Worm (Caenorhabditis elegans) whole organism, L4 larva: Measurements from ENCODE around the gene F42G4.5.
A peak's percentile ranks its signal among the peaks of the same experiment; 100 is the strongest.

Source experiments
- F26F4.8 ChIP-seq: fragments of 200-800 bp; sonication (Bioruptor generic); conservative IDR thresholded peaks from 2 replicates; pipeline ENCODE4 v1.3.6; 2022; ENCODE audit warnings: missing genetic modification characterization, missing compliant biosample characterization
- F37D6.2 ChIP-seq: sonication (generic microtip); optimal IDR thresholded peaks from 2 replicates; lab custom pipeline; 2016; ENCODE audit warnings: mild to moderate bottlenecking, missing genetic modification characterization, missing compliant biosample characterization
- Y105C5A.15 ChIP-seq: fragments of 200-800 bp; sonication (Bioruptor generic); IDR thresholded peaks from 2 replicates; pipeline ENCODE4 v1.3.6; 2022; ENCODE audit warnings: missing genetic modification characterization, missing compliant biosample characterization
- Y48G9A.11 ChIP-seq: fragments of 200-800 bp; sonication (Bioruptor generic); IDR thresholded peaks from 2 replicates; pipeline ENCODE4 v1.3.6; 2022; ENCODE audit warnings: missing genetic modification reagents, missing genetic modification characterization, missing compliant biosample characterization
- Y75B8A.6 ChIP-seq: fragments of 200-800 bp; sonication (Bioruptor generic); IDR thresholded peaks from 2 replicates; pipeline ENCODE4 v1.3.6; 2022; ENCODE audit warnings: missing genetic modification reagents, missing genetic modification characterization, missing compliant biosample characterization
- ama-1 ChIP-seq: fragments of 150-350 bp; optimal IDR thresholded peaks from 2 replicates; lab custom pipeline; 2014; ENCODE audit warnings: inconsistent platforms, mixed read lengths
- attf-4 ChIP-seq: sonication (generic microtip); optimal IDR thresholded peaks from 3 replicates; lab custom pipeline; 2017; ENCODE audit warnings: missing biosample characterization, missing genetic modification characterization
- ceh-20 ChIP-seq: fragments of 200-800 bp; sonication (Bioruptor generic); IDR thresholded peaks from 2 replicates; pipeline ENCODE4 v1.3.6; 2022; ENCODE audit warnings: missing genetic modification reagents, missing genetic modification characterization, missing compliant biosample characterization
- ceh-44 ChIP-seq: fragments of 200-800 bp; sonication (Bioruptor generic); IDR thresholded peaks from 2 replicates; pipeline ENCODE4 v1.3.6; 2022; ENCODE audit warnings: missing genetic modification reagents, missing genetic modification characterization, missing compliant biosample characterization
- ceh-62 ChIP-seq: sonication (generic microtip); optimal IDR thresholded peaks from 2 replicates; lab custom pipeline; 2017; ENCODE audit warnings: missing biosample characterization, missing genetic modification characterization
- ctbp-1 ChIP-seq: fragments of 200-800 bp; sonication (Bioruptor generic); IDR thresholded peaks from 2 replicates; pipeline ENCODE4 v1.3.6; 2022; ENCODE audit warnings: missing genetic modification reagents, missing genetic modification characterization, missing compliant biosample characterization
- daf-8 ChIP-seq: fragments of 200-800 bp; sonication (Bioruptor generic); IDR thresholded peaks from 2 replicates; pipeline ENCODE4 v1.3.6; 2022; ENCODE audit warnings: missing genetic modification characterization, missing compliant biosample characterization
- dmd-6 ChIP-seq: fragments of 200-800 bp; sonication (Bioruptor generic); IDR thresholded peaks from 2 replicates; pipeline ENCODE4 v1.3.6; 2022; ENCODE audit warnings: missing genetic modification reagents, missing genetic modification characterization, missing compliant biosample characterization
- dpl-1 ChIP-seq: fragments of 150-350 bp; optimal IDR thresholded peaks from 2 replicates; lab custom pipeline; 2014; ENCODE audit warnings: missing biosample characterization, missing genetic modification reagents, missing genetic modification characterization
- egl-27 ChIP-seq: sonication (generic microtip); optimal IDR thresholded peaks from 3 replicates; lab custom pipeline; 2017; ENCODE audit warnings: missing biosample characterization, missing genetic modification reagents, missing genetic modification characterization
- fkh-10 ChIP-seq: fragments of 150-350 bp; optimal IDR thresholded peaks from 2 replicates; lab custom pipeline; 2014; ENCODE audit warnings: missing biosample characterization, missing genetic modification reagents, missing genetic modification characterization
- hif-1 ChIP-seq, 2 experiments: sonication (generic microtip); optimal IDR thresholded peaks; 2 replicates each; lab custom pipeline; 2016 to 2017; ENCODE audit warnings: missing compliant biosample characterization in 2 of 2, missing genetic modification characterization in 2 of 2, missing genetic modification reagents in 2 of 2, missing genotype in 2 of 2, mild to moderate bottlenecking in 1 of 2
- lin-15B ChIP-seq: fragments of 150-350 bp; sonication (generic microtip); optimal IDR thresholded peaks from 3 replicates; lab custom pipeline; 2014; ENCODE audit warnings: missing biosample characterization, missing genetic modification characterization
- mdt-29 ChIP-seq: fragments of 200-800 bp; sonication (Bioruptor generic); IDR thresholded peaks from 2 replicates; pipeline ENCODE4 v1.3.6; 2022; ENCODE audit warnings: missing genetic modification reagents, missing genetic modification characterization, missing compliant biosample characterization
- mes-2 ChIP-seq: sonication (generic microtip); optimal IDR thresholded peaks from 2 replicates; lab custom pipeline; 2016; ENCODE audit warnings: missing genotype, mild to moderate bottlenecking, missing genetic modification characterization, missing compliant biosample characterization; ENCODE audit not compliant: poor library complexity, severe bottlenecking
- mxl-2 ChIP-seq: fragments of 200-800 bp; sonication (Bioruptor generic); conservative IDR thresholded peaks from 2 replicates; pipeline ENCODE4 v1.3.6; 2022; ENCODE audit warnings: missing genetic modification reagents, missing genetic modification characterization, missing compliant biosample characterization
- nhr-10 ChIP-seq: fragments of 150-350 bp; optimal IDR thresholded peaks from 2 replicates; lab custom pipeline; 2014; ENCODE audit warnings: missing biosample characterization, missing genetic modification characterization
- nhr-102 ChIP-seq: sonication (generic microtip); optimal IDR thresholded peaks from 2 replicates; lab custom pipeline; 2016; ENCODE audit warnings: mild to moderate bottlenecking, missing genetic modification characterization, moderate library complexity, missing compliant biosample characterization
- nhr-11 ChIP-seq: fragments of 150-350 bp; optimal IDR thresholded peaks from 2 replicates; lab custom pipeline; 2014; ENCODE audit warnings: missing biosample characterization, missing genetic modification characterization
- nhr-28 ChIP-seq: fragments of 150-350 bp; optimal IDR thresholded peaks from 2 replicates; lab custom pipeline; 2014; ENCODE audit warnings: missing biosample characterization, missing genetic modification characterization
- nhr-6 ChIP-seq: fragments of 150-350 bp; optimal IDR thresholded peaks from 2 replicates; lab custom pipeline; 2014; ENCODE audit warnings: missing biosample characterization, missing genetic modification characterization
- pqm-1 ChIP-seq: sonication (generic microtip); optimal IDR thresholded peaks from 2 replicates; lab custom pipeline; 2017; ENCODE audit warnings: missing biosample characterization, missing genetic modification characterization
- rbr-2 ChIP-seq: sonication (generic microtip); optimal IDR thresholded peaks from 2 replicates; lab custom pipeline; 2016; ENCODE audit warnings: missing genotype, missing genetic modification characterization, missing compliant biosample characterization
- snpc-1.2 ChIP-seq: fragments of 200-800 bp; sonication (Bioruptor generic); IDR thresholded peaks from 2 replicates; pipeline ENCODE4 v1.3.6; 2022; ENCODE audit warnings: missing genetic modification reagents, missing genetic modification characterization, missing compliant biosample characterization
- spr-1 ChIP-seq: sonication (generic microtip); optimal IDR thresholded peaks from 2 replicates; lab custom pipeline; 2016; ENCODE audit warnings: mild to moderate bottlenecking, missing genetic modification characterization, missing compliant biosample characterization
- unc-130 ChIP-seq: sonication (generic microtip); optimal IDR thresholded peaks from 2 replicates; lab custom pipeline; 2016; ENCODE audit warnings: missing genetic modification reagents, missing genetic modification characterization, missing compliant biosample characterization
- vab-7 ChIP-seq: fragments of 200-800 bp; sonication (Bioruptor generic); IDR thresholded peaks from 2 replicates; pipeline ENCODE4 v1.3.6; 2022; ENCODE audit warnings: missing genetic modification reagents, missing genetic modification characterization, missing compliant biosample characterization
- zfp-2 ChIP-seq: sonication (generic microtip); optimal IDR thresholded peaks from 2 replicates; lab custom pipeline; 2016; ENCODE audit warnings: mild to moderate bottlenecking, missing genetic modification characterization, missing compliant biosample characterization
- zip-11 ChIP-seq: fragments of 200-800 bp; sonication (Bioruptor generic); IDR thresholded peaks from 2 replicates; pipeline ENCODE4 v1.3.6; 2022; ENCODE audit warnings: missing genetic modification characterization, missing compliant biosample characterization
- ztf-11 ChIP-seq: fragments of 150-350 bp; optimal IDR thresholded peaks from 2 replicates; lab custom pipeline; 2014; ENCODE audit warnings: missing biosample characterization, missing genetic modification characterization

Gene F42G4.5

DNA sequence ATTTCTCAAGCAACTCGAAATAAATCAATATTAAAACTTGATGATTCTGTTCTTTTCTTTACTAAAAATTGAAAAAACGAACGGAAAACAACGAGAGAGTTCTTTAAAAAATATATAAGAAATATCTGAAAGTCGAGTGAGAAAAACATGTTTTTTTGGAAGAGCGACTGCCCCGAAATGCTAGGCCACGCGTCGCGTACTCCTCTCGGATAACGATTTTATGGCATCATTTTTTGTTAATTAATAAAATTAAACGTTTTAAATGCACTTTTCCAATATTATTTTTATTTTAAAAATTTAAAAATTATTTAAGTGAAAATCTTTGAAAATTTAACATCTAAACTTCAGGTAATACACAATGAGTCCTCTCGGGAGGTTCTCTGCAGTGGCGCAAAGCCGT, 43.9 kb downstream of the F42G4.5 start, which contains the start of gene gfm-1 (continued):
- TF ChIP-seq F37D6.2 (tag; lab: Kevin White, UChicago) = peak; percentile 8
- TF ChIP-seq daf-8 (GFP tag; lab: Robert Waterston, UW) = no peak
- TF ChIP-seq dmd-6 = peak; percentile 62
- TF ChIP-seq dpl-1 (GFP tag; lab: Kevin White, UChicago) = peak; percentile 76
- no peak for TF ChIP-seq zfp-2 (tag; lab: Kevin White, UChicago)
- TF ChIP-seq mes-2 (tag; lab: Kevin White, UChicago) = peak; percentile 99
- TF ChIP-seq attf-4 (tag; lab: Kevin White, UChicago) = no peak
- TF ChIP-seq ztf-11 (tag; lab: Kevin White, UChicago) = no peak
- peak; percentile 43 for TF ChIP-seq rbr-2 (tag; lab: Kevin White, UChicago)
- TF ChIP-seq nhr-28 (tag; lab: Kevin White, UChicago) = no peak
- TF ChIP-seq Y75B8A.6 = no peak
- no peak for TF ChIP-seq mdt-29 (GFP tag; lab: Robert Waterston, UW)
- TF ChIP-seq hif-1 (tag; optimal IDR thresholded peaks at IDR 0.05; lab: Kevin White, UChicago) = peak in 1 of 2 experiments; percentile 82
- no peak for TF ChIP-seq ama-1 (lab: Kevin White, UChicago)
- no peak for TF ChIP-seq mxl-2 (GFP tag; lab: Robert Waterston, UW)
- TF ChIP-seq ceh-44 (GFP tag; lab: Robert Waterston, UW) = no peak
- TF ChIP-seq vab-7 (GFP tag; lab: Robert Waterston, UW) = no peak
- TF ChIP-seq Y48G9A.11 (GFP tag; lab: Robert Waterston, UW) = peak; percentile 54
- no peak for TF ChIP-seq nhr-10 (tag; lab: Kevin White, UChicago)
- peak; percentile 49 for TF ChIP-seq nhr-102 (tag; lab: Kevin White, UChicago)
- no peak for TF ChIP-seq pqm-1
- TF ChIP-seq unc-130 (GFP tag; lab: Kevin White, UChicago) = peak; percentile 81
- TF ChIP-seq fkh-10 = peak; percentile 2

DNA sequence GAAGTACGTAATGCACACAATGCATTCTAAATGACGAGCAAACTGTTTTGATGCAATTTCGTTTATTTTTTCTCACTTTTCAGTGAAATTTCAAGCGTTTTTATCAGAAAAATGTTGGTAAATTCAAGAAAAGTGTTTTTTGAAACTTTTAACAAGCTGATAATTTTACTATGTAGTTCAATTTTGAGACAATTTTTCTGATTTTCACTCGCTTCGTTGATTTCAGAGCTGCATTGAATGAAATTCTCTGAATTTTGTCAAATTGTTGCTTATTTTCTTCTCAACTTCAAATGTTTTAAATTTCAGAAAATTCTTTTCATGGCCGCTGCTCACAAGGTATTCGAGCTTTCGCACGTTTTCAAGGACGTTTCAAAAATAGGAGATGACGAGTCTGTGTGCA, 49.4 kb downstream of the F42G4.5 start, which contains the start of gene bath-45:
Gene bath-45, plus strand, starts transcription at position 301 of the 400 bp plus-strand sequence.
- no peak for TF ChIP-seq snpc-1.2
- TF ChIP-seq nhr-11 = no peak
- no peak for TF ChIP-seq F26F4.8
- TF ChIP-seq ceh-20 (GFP tag; lab: Robert Waterston, UW) = no peak
- no peak for TF ChIP-seq lin-15B (tag; lab: Kevin White, UChicago)
- no peak for TF ChIP-seq nhr-6 (tag; lab: Kevin White, UChicago)
- TF ChIP-seq spr-1 (tag; lab: Kevin White, UChicago) = no peak
- TF ChIP-seq egl-27 (tag; lab: Kevin White, UChicago) = no peak
- TF ChIP-seq Y105C5A.15 (GFP tag; lab: Robert Waterston, UW) = no peak
- no peak for TF ChIP-seq ctbp-1
- TF ChIP-seq zip-11 (GFP tag; lab: Robert Waterston, UW) = no peak
- TF ChIP-seq ceh-62 = no peak
- TF ChIP-seq, all 104 proteins: peak for 0
